Worm (Caenorhabditis elegans) whole organism, L2 larva: ENCODE measurements around the gene Y54E2A.5.

Source experiments
- C34F6.9 ChIP-seq: fragments of 150-350 bp; optimal IDR thresholded peaks from 2 replicates; lab custom pipeline; 2014; ENCODE audit warnings: missing biosample characterization, missing genetic modification characterization
- F13H6.1 ChIP-seq: sonication (generic microtip); optimal IDR thresholded peaks from 2 replicates; lab custom pipeline; 2016; ENCODE audit warnings: missing genetic modification characterization, missing compliant biosample characterization
- R02D3.7 ChIP-seq: fragments of 150-350 bp; optimal IDR thresholded peaks from 2 replicates; lab custom pipeline; 2014; ENCODE audit warnings: missing biosample characterization, missing genetic modification characterization
- Y55F3AM.14 ChIP-seq: fragments of 200-800 bp; sonication (Bioruptor generic); optimal IDR thresholded peaks from 2 replicates; lab custom pipeline; 2018; ENCODE audit warnings: mild to moderate bottlenecking, missing genetic modification characterization, missing compliant biosample characterization
- ZK546.5 ChIP-seq: sonication (generic microtip); optimal IDR thresholded peaks from 2 replicates; lab custom pipeline; 2017; ENCODE audit warnings: missing biosample characterization, missing genetic modification characterization
- alr-1 ChIP-seq: fragments of 150-350 bp; optimal IDR thresholded peaks from 2 replicates; lab custom pipeline; 2014; ENCODE audit warnings: missing biosample characterization, missing genetic modification characterization
- ama-1 ChIP-seq: fragments of 150-350 bp; optimal IDR thresholded peaks from 2 replicates; lab custom pipeline; 2018; ENCODE audit warnings: inconsistent platforms
- ceh-82 ChIP-seq: fragments of 150-350 bp; optimal IDR thresholded peaks from 2 replicates; lab custom pipeline; 2014; ENCODE audit warnings: missing biosample characterization, missing genetic modification characterization
- egl-27 ChIP-seq: sonication (generic microtip); optimal IDR thresholded peaks from 3 replicates; lab custom pipeline; 2017; ENCODE audit warnings: missing biosample characterization, missing genetic modification reagents, missing genetic modification characterization
- fos-1 ChIP-seq: fragments of 150-350 bp; optimal IDR thresholded peaks from 2 replicates; lab custom pipeline; 2014; ENCODE audit warnings: missing biosample characterization, missing genetic modification characterization
- gmeb-1 ChIP-seq: fragments of 150-350 bp; optimal IDR thresholded peaks from 2 replicates; lab custom pipeline; 2014; ENCODE audit warnings: missing biosample characterization, missing genetic modification characterization
- lin-11 ChIP-seq: fragments of 150-350 bp; sonication (generic microtip); optimal IDR thresholded peaks from 2 replicates; lab custom pipeline; 2014; ENCODE audit warnings: missing biosample characterization, missing genetic modification characterization, inconsistent platforms, mixed read lengths
- lin-13 ChIP-seq: fragments of 150-350 bp; optimal IDR thresholded peaks from 2 replicates; lab custom pipeline; 2014; ENCODE audit warnings: missing biosample characterization, missing genetic modification reagents, missing genetic modification characterization
- lin-39 ChIP-seq: fragments of 150-350 bp; optimal IDR thresholded peaks from 2 replicates; lab custom pipeline; 2014; ENCODE audit warnings: missing biosample characterization, missing genetic modification reagents, missing genetic modification characterization
- lsy-2 ChIP-seq, 2 experiments: fragments of 150-350 bp in 1 of 2; sonication (generic microtip) in 1 of 2; optimal IDR thresholded peaks; 2 replicates each; lab custom pipeline; 2014 to 2017; ENCODE audit warnings: missing biosample characterization in 2 of 2, missing genetic modification characterization in 2 of 2
- mab-5 ChIP-seq: fragments of 150-350 bp; optimal IDR thresholded peaks from 2 replicates; lab custom pipeline; 2014; ENCODE audit warnings: missing biosample characterization, missing genetic modification characterization
- mdl-1 ChIP-seq, 2 experiments: fragments of 150-350 bp in 1 of 2; sonication (generic microtip) in 1 of 2; optimal IDR thresholded peaks; 2 replicates each; lab custom pipeline; 2017; ENCODE audit warnings: missing biosample characterization in 2 of 2, missing genetic modification characterization in 2 of 2
- nhr-10 ChIP-seq: sonication (generic microtip); optimal IDR thresholded peaks from 2 replicates; lab custom pipeline; 2017; ENCODE audit warnings: missing biosample characterization, missing genetic modification characterization
- nhr-11 ChIP-seq: fragments of 150-350 bp; optimal IDR thresholded peaks from 2 replicates; lab custom pipeline; 2014; ENCODE audit warnings: missing biosample characterization, missing genetic modification characterization
- nhr-129 ChIP-seq: fragments of 150-350 bp; optimal IDR thresholded peaks from 2 replicates; lab custom pipeline; 2014; ENCODE audit warnings: missing biosample characterization, missing genetic modification characterization
- nhr-21 ChIP-seq: fragments of 150-350 bp; optimal IDR thresholded peaks from 2 replicates; lab custom pipeline; 2014; ENCODE audit warnings: missing biosample characterization, missing genetic modification characterization
- nhr-23 ChIP-seq: fragments of 150-350 bp; optimal IDR thresholded peaks from 2 replicates; lab custom pipeline; 2014; ENCODE audit warnings: missing biosample characterization, missing genetic modification reagents, missing genetic modification characterization
- nhr-237 ChIP-seq: fragments of 150-350 bp; optimal IDR thresholded peaks from 2 replicates; lab custom pipeline; 2014; ENCODE audit warnings: missing biosample characterization, missing genetic modification characterization
- nhr-25 ChIP-seq: fragments of 150-350 bp; sonication (generic microtip); optimal IDR thresholded peaks from 3 replicates; lab custom pipeline; 2014; ENCODE audit warnings: missing biosample characterization, missing genetic modification characterization
- nhr-77 ChIP-seq: fragments of 150-350 bp; optimal IDR thresholded peaks from 2 replicates; lab custom pipeline; 2014; ENCODE audit warnings: missing biosample characterization, missing genetic modification characterization
- sem-4 ChIP-seq: fragments of 150-350 bp; optimal IDR thresholded peaks from 2 replicates; lab custom pipeline; 2014; ENCODE audit warnings: missing biosample characterization, missing genetic modification reagents, missing genetic modification characterization
- skn-1 ChIP-seq: sonication (generic microtip); optimal IDR thresholded peaks from 2 replicates; lab custom pipeline; 2017; ENCODE audit warnings: missing biosample characterization, missing genetic modification characterization
- sma-3 ChIP-seq: sonication (generic microtip); optimal IDR thresholded peaks from 2 replicates; lab custom pipeline; 2016; ENCODE audit warnings: missing genetic modification reagents, missing genetic modification characterization, missing compliant biosample characterization
- snpc-4 ChIP-seq: fragments of 150-350 bp; optimal IDR thresholded peaks from 2 replicates; lab custom pipeline; 2014; ENCODE audit warnings: missing biosample characterization, missing genetic modification characterization
- unc-39 ChIP-seq: fragments of 150-350 bp; optimal IDR thresholded peaks from 2 replicates; lab custom pipeline; 2014; ENCODE audit warnings: missing biosample characterization, missing genetic modification characterization
- unc-55 ChIP-seq: fragments of 150-350 bp; sonication (generic microtip); optimal IDR thresholded peaks from 3 replicates; lab custom pipeline; 2014; ENCODE audit warnings: missing biosample characterization, missing genetic modification reagents, missing genetic modification characterization
- unc-62 ChIP-seq: fragments of 150-350 bp; optimal IDR thresholded peaks from 2 replicates; lab custom pipeline; 2014; ENCODE audit warnings: missing biosample characterization, missing genetic modification reagents, missing genetic modification characterization
- ztf-1 ChIP-seq: fragments of 200-800 bp; sonication (Bioruptor generic); conservative IDR thresholded peaks from 2 replicates; pipeline ENCODE4 v1.3.6; 2022; ENCODE audit warnings: missing genetic modification characterization, missing compliant biosample characterization
- ztf-11 ChIP-seq: sonication (generic microtip); optimal IDR thresholded peaks from 2 replicates; lab custom pipeline; 2017; ENCODE audit warnings: missing biosample characterization, missing genetic modification characterization
- ztf-4 ChIP-seq: fragments of 150-350 bp; optimal IDR thresholded peaks from 2 replicates; lab custom pipeline; 2014; ENCODE audit warnings: missing biosample characterization, missing genetic modification characterization

Gene Y54E2A.5

ce11 chrII:14753858-14754750 lies 3.5 kb downstream of the Y54E2A.5 start, which contains the start of the genes tac-1 and Y54E2A.4:
TSS of gene tac-1 (minus strand) at chrII:14753877.
TSS of gene Y54E2A.4 (plus strand) at chrII:14754622.
- TF ChIP-seq ceh-82 (tag; lab: Kevin White, UChicago) (no peak), nhr-21 (no peak), unc-39 (tag; lab: Kevin White, UChicago) (no peak), ztf-4 (no peak), nhr-11 (tag; lab: Kevin White, UChicago) (no peak), unc-62 (no peak), mab-5 (tag; lab: Kevin White, UChicago) (no peak), sem-4 (tag; lab: Kevin White, UChicago) (no peak), nhr-10 (tag; lab: Kevin White, UChicago) (no peak), mdl-1 (tag; optimal IDR thresholded peaks at IDR 0.05; lab: Kevin White, UChicago) (no peak), snpc-4 (tag; lab: Kevin White, UChicago) (no peak), lin-39 (no peak), gmeb-1 (tag; lab: Kevin White, UChicago) (no peak), unc-55 (GFP tag; lab: Kevin White, UChicago) (peak; percentile 36), C34F6.9 (tag; lab: Kevin White, UChicago) (peak; percentile 26), alr-1 (tag; lab: Kevin White, UChicago) (no peak), F13H6.1 (tag; lab: Kevin White, UChicago) (no peak), sma-3 (GFP tag; lab: Kevin White, UChicago) (no peak), nhr-129 (tag; lab: Kevin White, UChicago) (peak; percentile 27), lsy-2 (tag; optimal IDR thresholded peaks at IDR 0.05; lab: Kevin White, UChicago) (peak in 1 of 2 experiments; percentile 42)

ce11 chrII:14753246-14753645 lies 4.4 kb downstream of the Y54E2A.5 start:
- no peak for TF ChIP-seq ztf-4
- no peak for TF ChIP-seq R02D3.7
- no peak for TF ChIP-seq nhr-77
- no peak for TF ChIP-seq ztf-1 (GFP tag; lab: Robert Waterston, UW)
- TF ChIP-seq alr-1 (tag; lab: Kevin White, UChicago) = no peak
- TF ChIP-seq fos-1 (tag; lab: Kevin White, UChicago) = no peak
- TF ChIP-seq skn-1 = no peak
- TF ChIP-seq lin-39 = no peak
- TF ChIP-seq nhr-23 (tag; lab: Kevin White, UChicago) = no peak
- no peak for TF ChIP-seq unc-55 (GFP tag; lab: Kevin White, UChicago)
- no peak for TF ChIP-seq nhr-237 (tag; lab: Kevin White, UChicago)
- TF ChIP-seq lin-13 = no peak
- no peak for TF ChIP-seq ama-1 (lab: Kevin White, UChicago)
- TF ChIP-seq ZK546.5 (tag; lab: Kevin White, UChicago) = no peak
- TF ChIP-seq snpc-4 (tag; lab: Kevin White, UChicago) = no peak
- TF ChIP-seq nhr-25 (tag; lab: Kevin White, UChicago) = no peak
- no peak for TF ChIP-seq egl-27
- no peak for TF ChIP-seq ztf-11
- TF ChIP-seq lin-11 (tag; lab: Kevin White, UChicago) = no peak

ce11 chrII:14752187-14752959 lies 5.2 kb downstream of the Y54E2A.5 start, which contains the start of gene smg-9:
TSS of gene smg-9 (minus strand) at chrII:14752849.
- TF ChIP-seq unc-55 (GFP tag; lab: Kevin White, UChicago) = no peak
- no peak for TF ChIP-seq mab-5 (tag; lab: Kevin White, UChicago)
- no peak for TF ChIP-seq F13H6.1 (tag; lab: Kevin White, UChicago)
- TF ChIP-seq unc-62 = no peak
- TF ChIP-seq Y55F3AM.14 (GFP tag; lab: Kevin White, UChicago) = no peak
- no peak for TF ChIP-seq egl-27
- TF ChIP-seq unc-39 (tag; lab: Kevin White, UChicago) = no peak
- no peak for TF ChIP-seq ZK546.5 (tag; lab: Kevin White, UChicago)
- TF ChIP-seq nhr-129 (tag; lab: Kevin White, UChicago) = no peak
- no peak for TF ChIP-seq skn-1
- TF ChIP-seq nhr-237 (tag; lab: Kevin White, UChicago) = no peak
- no peak for TF ChIP-seq lin-13
